Fruit fly (Drosophila melanogaster) whole organism, embryonic: ENCODE measurements around the gene CG42307.

Experiments used
- BtbVII ChIP-seq: fragments of 200-800 bp; sonication (Bioruptor generic); optimal IDR thresholded peaks from 3 replicates; lab custom pipeline; 2017; ENCODE audit warnings: missing biosample characterization, mild to moderate bottlenecking, missing genetic modification characterization
- CG10274 ChIP-seq: fragments of 200-800 bp; sonication (Bioruptor generic); optimal IDR thresholded peaks from 3 replicates; lab custom pipeline; 2017; ENCODE audit warnings: missing biosample characterization, mild to moderate bottlenecking, missing genetic modification characterization
- CG10321 ChIP-seq: fragments of 200-800 bp; sonication (Bioruptor generic); IDR thresholded peaks from 2 replicates; pipeline ENCODE4 v1.3.6; 2022; ENCODE audit warnings: missing biosample characterization, missing genetic modification characterization
- CG10959 ChIP-seq: fragments of 200-800 bp; sonication (Bioruptor generic); IDR thresholded peaks from 2 replicates; pipeline ENCODE4 v1.3.6; 2022; ENCODE audit warnings: missing biosample characterization, missing genetic modification characterization
- CG11456 ChIP-seq: fragments of 200-800 bp; sonication (Bioruptor generic); IDR thresholded peaks from 3 replicates; pipeline ENCODE4 v1.3.6; 2022; ENCODE audit warnings: missing biosample characterization, missing genetic modification characterization
- CG12299 ChIP-seq: fragments of 200-800 bp; sonication (Bioruptor generic); optimal IDR thresholded peaks from 2 replicates; lab custom pipeline; 2018; ENCODE audit warnings: missing biosample characterization, mild to moderate bottlenecking, missing genetic modification characterization
- CG12659 ChIP-seq: fragments of 200-800 bp; sonication (Bioruptor generic); optimal IDR thresholded peaks from 3 replicates; lab custom pipeline; 2017; ENCODE audit warnings: mild to moderate bottlenecking, missing biosample characterization, missing genetic modification reagents, missing genetic modification characterization
- CG12942 ChIP-seq: fragments of 200-800 bp; sonication (Bioruptor generic); optimal IDR thresholded peaks from 3 replicates; lab custom pipeline; 2016; ENCODE audit warnings: missing biosample characterization, missing genetic modification characterization
- CG14441 ChIP-seq: fragments of 200-800 bp; sonication (Bioruptor generic); IDR thresholded peaks from 2 replicates; pipeline ENCODE4 v1.3.6; 2022; ENCODE audit warnings: missing biosample characterization, missing genetic modification characterization
- CG1529 ChIP-seq: fragments of 200-800 bp; sonication (Bioruptor generic); optimal IDR thresholded peaks from 3 replicates; lab custom pipeline; 2018; ENCODE audit warnings: missing biosample characterization, missing genetic modification characterization
- CG17328 ChIP-seq: fragments of 200-800 bp; sonication (Bioruptor generic); IDR thresholded peaks from 2 replicates; pipeline ENCODE4 v1.3.6; 2022; ENCODE audit warnings: missing biosample characterization, missing genetic modification characterization
- CG17361 ChIP-seq: fragments of 200-800 bp; sonication (Bioruptor generic); IDR thresholded peaks from 3 replicates; pipeline ENCODE4 v1.3.6; 2022; ENCODE audit warnings: missing biosample characterization, missing genetic modification characterization
- CG17568 ChIP-seq: fragments of 200-800 bp; sonication (Bioruptor generic); optimal IDR thresholded peaks from 2 replicates; lab custom pipeline; 2018; ENCODE audit warnings: missing biosample characterization, mild to moderate bottlenecking, missing genetic modification characterization, moderate library complexity
- CG1832 ChIP-seq: fragments of 200-800 bp; sonication (Bioruptor generic); optimal IDR thresholded peaks from 2 replicates; lab custom pipeline; 2017; ENCODE audit warnings: missing biosample characterization, mild to moderate bottlenecking, missing genetic modification characterization, inconsistent platforms
- CG2199 ChIP-seq: fragments of 200-800 bp; sonication (Bioruptor generic); IDR thresholded peaks from 3 replicates; pipeline ENCODE4 v1.3.6; 2022; ENCODE audit warnings: missing biosample characterization, missing genetic modification characterization
- CG3847 ChIP-seq: fragments of 200-800 bp; sonication (Bioruptor generic); IDR thresholded peaks from 2 replicates; pipeline ENCODE4 v1.3.6; 2022; ENCODE audit warnings: missing biosample characterization, missing genetic modification characterization
- CG7745 ChIP-seq: fragments of 200-800 bp; sonication (Bioruptor generic); optimal IDR thresholded peaks from 2 replicates; lab custom pipeline; 2018; ENCODE audit warnings: missing biosample characterization, mild to moderate bottlenecking, missing genetic modification characterization, moderate library complexity
- CG7963 ChIP-seq: fragments of 200-800 bp; sonication (Bioruptor generic); IDR thresholded peaks from 3 replicates; pipeline ENCODE4 v1.3.6; 2022; ENCODE audit warnings: missing biosample characterization, missing genetic modification characterization; ENCODE audit not compliant: partially characterized antibody
- CG8388 ChIP-seq: fragments of 200-800 bp; sonication (Bioruptor generic); optimal IDR thresholded peaks from 2 replicates; lab custom pipeline; 2019; ENCODE audit warnings: missing biosample characterization, mild to moderate bottlenecking, missing genetic modification characterization, moderate library complexity
- CG9797 ChIP-seq: fragments of 200-800 bp; sonication (Bioruptor generic); optimal IDR thresholded peaks from 3 replicates; lab custom pipeline; 2018; ENCODE audit warnings: missing biosample characterization, mild to moderate bottlenecking, missing genetic modification characterization
- Dbx ChIP-seq: fragments of 200-800 bp; sonication (Bioruptor generic); IDR thresholded peaks from 3 replicates; pipeline ENCODE4 v1.3.6; 2022; ENCODE audit warnings: missing biosample characterization, missing genetic modification characterization
- Deaf1 ChIP-seq: fragments of 200-800 bp; optimal IDR thresholded peaks from 3 replicates; lab custom pipeline; 2019; ENCODE audit warnings: missing biosample characterization, mild to moderate bottlenecking, missing genetic modification characterization, moderate library complexity
- Drgx ChIP-seq: fragments of 200-800 bp; sonication (Bioruptor generic); IDR thresholded peaks from 2 replicates; pipeline ENCODE4 v1.3.6; 2022; ENCODE audit warnings: missing biosample characterization, missing genetic modification characterization
- Fer3 ChIP-seq: fragments of 200-800 bp; sonication (Bioruptor generic); optimal IDR thresholded peaks from 2 replicates; lab custom pipeline; 2018; ENCODE audit warnings: missing biosample characterization, mild to moderate bottlenecking, missing genetic modification characterization, moderate library complexity
- Gsc ChIP-seq: fragments of 200-800 bp; sonication (Bioruptor generic); IDR thresholded peaks from 2 replicates; pipeline ENCODE4 v1.3.6; 2022; ENCODE audit warnings: missing biosample characterization, missing genetic modification characterization
- NC2α ChIP-seq: fragments of 200-800 bp; sonication (Bioruptor generic); optimal IDR thresholded peaks from 2 replicates; lab custom pipeline; 2016; ENCODE audit warnings: missing biosample characterization, missing genetic modification characterization
- Sry-β ChIP-seq: fragments of 200-800 bp; sonication (Bioruptor generic); optimal IDR thresholded peaks from 2 replicates; lab custom pipeline; 2018; ENCODE audit warnings: missing biosample characterization, mild to moderate bottlenecking, missing genetic modification characterization, moderate library complexity
- Sry-δ ChIP-seq: fragments of 200-800 bp; sonication (Bioruptor generic); optimal IDR thresholded peaks from 2 replicates; lab custom pipeline; 2016; ENCODE audit warnings: missing biosample characterization, missing genetic modification characterization
- YL-1 ChIP-seq: fragments of 200-800 bp; sonication (Bioruptor generic); optimal IDR thresholded peaks from 3 replicates; lab custom pipeline; 2017; ENCODE audit warnings: missing biosample characterization, mild to moderate bottlenecking, missing genetic modification characterization
- aop ChIP-seq: fragments of 200-800 bp; sonication (Bioruptor generic); IDR thresholded peaks from 2 replicates; pipeline ENCODE4 v1.3.6; 2022; ENCODE audit warnings: missing biosample characterization, missing genetic modification characterization
- ase ChIP-seq: fragments of 200-800 bp; sonication (Bioruptor generic); IDR thresholded peaks from 3 replicates; pipeline ENCODE4 v1.3.6; 2022; ENCODE audit warnings: missing biosample characterization, missing genetic modification characterization
- chn ChIP-seq: fragments of 200-800 bp; sonication (Bioruptor generic); optimal IDR thresholded peaks from 2 replicates; lab custom pipeline; 2016; ENCODE audit warnings: missing biosample characterization, missing genetic modification characterization
- en ChIP-seq: fragments of 200-800 bp; sonication (Bioruptor generic); optimal IDR thresholded peaks from 2 replicates; lab custom pipeline; 2016; ENCODE audit warnings: missing biosample characterization, missing genetic modification characterization
- eve ChIP-seq, 2 experiments: fragments of >200 bp; optimal IDR thresholded peaks; 2 replicates each; lab custom pipeline; 2017; ENCODE audit warnings: missing biosample characterization in 2 of 2, missing genetic modification characterization in 2 of 2
- exex ChIP-seq: fragments of 200-800 bp; sonication (Bioruptor generic); optimal IDR thresholded peaks from 4 replicates; lab custom pipeline; 2018; ENCODE audit warnings: missing biosample characterization, mild to moderate bottlenecking, missing genetic modification characterization, moderate library complexity
- gem ChIP-seq: fragments of 200-800 bp; sonication (Bioruptor generic); optimal IDR thresholded peaks from 2 replicates; lab custom pipeline; 2019; ENCODE audit warnings: missing biosample characterization, mild to moderate bottlenecking, missing genetic modification characterization, moderate library complexity
- gro ChIP-seq: fragments of 200-800 bp; sonication (Bioruptor generic); optimal IDR thresholded peaks from 2 replicates; lab custom pipeline; 2016; ENCODE audit warnings: missing biosample characterization, missing genetic modification characterization
- gsb-n ChIP-seq: fragments of 200-800 bp; sonication (Bioruptor generic); optimal IDR thresholded peaks from 3 replicates; lab custom pipeline; 2018; ENCODE audit warnings: missing biosample characterization, mild to moderate bottlenecking, missing genetic modification characterization
- hth ChIP-seq: fragments of >200 bp; optimal IDR thresholded peaks from 2 replicates; lab custom pipeline; 2017; ENCODE audit warnings: inconsistent platforms
- kay ChIP-seq: fragments of 200-800 bp; sonication (Bioruptor generic); optimal IDR thresholded peaks from 2 replicates; lab custom pipeline; 2016; ENCODE audit warnings: missing biosample characterization, missing genetic modification characterization
- lov ChIP-seq, 2 experiments: fragments of 200-800 bp in 1 of 2; fragments of >200 bp in 1 of 2; sonication (Bioruptor generic) in 1 of 2; IDR thresholded peaks in 1 of 2; optimal IDR thresholded peaks in 1 of 2; 2 replicates in 1 of 2; 3 replicates in 1 of 2; pipeline versions ENCODE4 v1.3.6 to Lab custom; 2017 to 2022; ENCODE audit warnings: missing biosample characterization in 1 of 2, missing genetic modification characterization in 1 of 2
- psq ChIP-seq: fragments of 200-800 bp; sonication (Bioruptor generic); optimal IDR thresholded peaks from 2 replicates; lab custom pipeline; 2017; ENCODE audit warnings: missing biosample characterization, missing genetic modification characterization
- pzg ChIP-seq: fragments of 200-800 bp; sonication (Bioruptor generic); optimal IDR thresholded peaks from 3 replicates; lab custom pipeline; 2018; ENCODE audit warnings: missing biosample characterization, mild to moderate bottlenecking, missing genetic modification characterization, moderate library complexity
- ranshi ChIP-seq: fragments of 200-800 bp; sonication (Bioruptor generic); IDR thresholded peaks from 2 replicates; pipeline ENCODE4 v1.3.6; 2022; ENCODE audit warnings: missing biosample characterization, missing genetic modification characterization
- sd ChIP-seq: fragments of 200-800 bp; sonication (Bioruptor generic); optimal IDR thresholded peaks from 3 replicates; lab custom pipeline; 2018; ENCODE audit warnings: missing biosample characterization, mild to moderate bottlenecking, missing genetic modification characterization, moderate library complexity
- sug ChIP-seq: fragments of 200-800 bp; optimal IDR thresholded peaks from 2 replicates; lab custom pipeline; 2019; ENCODE audit warnings: missing biosample characterization, mild to moderate bottlenecking, missing genetic modification characterization, moderate library complexity
- tap ChIP-seq: fragments of 200-800 bp; optimal IDR thresholded peaks from 3 replicates; lab custom pipeline; 2019; ENCODE audit warnings: missing biosample characterization, mild to moderate bottlenecking, missing genetic modification characterization, moderate library complexity
- wor ChIP-seq: fragments of 200-800 bp; sonication (Bioruptor generic); IDR thresholded peaks from 2 replicates; pipeline ENCODE4 v1.3.6; 2022; ENCODE audit warnings: missing biosample characterization, missing genetic modification characterization

Gene CG42307

dm6 chr3L:7376830-7377229, 47.9 kb downstream of the CG42307 start (continued):
- TF ChIP-seq tap (tag; lab: Kevin White, UChicago) (no peak), sug (peak; percentile 29), BtbVII (GFP tag; lab: Kevin White, UChicago) (peak; percentile 44), CG10321 (GFP tag; lab: Robert Waterston, UW) (no peak), CG17328 (GFP tag; lab: Robert Waterston, UW) (no peak), CG17361 (GFP tag; lab: Robert Waterston, UW) (no peak), ranshi (GFP tag; lab: Robert Waterston, UW) (no peak), kay (no peak), CG8388 (no peak)

dm6 chr3L:7380395-7380794, 51.5 kb downstream of the CG42307 start:
- TF ChIP-seq Dbx (GFP tag; lab: Robert Waterston, UW), result 0 out of 3 replicates have a peak, but pooled peaks have one; percentile 16
- peak; percentile 4 for TF ChIP-seq exex (tag; lab: Kevin White, UChicago)
- TF ChIP-seq wor (GFP tag; lab: Robert Waterston, UW), result no peak
- TF ChIP-seq sug, result peak; percentile 30

dm6 chr3L:7381359-7381976, 52.5 kb downstream of the CG42307 start, which contains the start of the genes SMSr and smid:
Gene SMSr (minus strand): TSS chr3L:7381474.
Gene smid (plus strand): TSS chr3L:7381614.
- TF ChIP-seq CG10959, result no peak
- TF ChIP-seq hth, result no peak
- TF ChIP-seq CG1529 (GFP tag; lab: Kevin White, UChicago), result peak; percentile 57
- TF ChIP-seq CG14441 (GFP tag; lab: Robert Waterston, UW), result peak; percentile 44
- TF ChIP-seq NC2α (GFP tag; lab: Kevin White, UChicago), result no peak
- TF ChIP-seq CG11456 (GFP tag; lab: Robert Waterston, UW), result no peak
- TF ChIP-seq YL-1 (GFP tag; lab: Kevin White, UChicago), result peak; percentile 78
- no peak for TF ChIP-seq CG2199
- peak; percentile 80 for TF ChIP-seq CG1832 (GFP tag; lab: Kevin White, UChicago)
- TF ChIP-seq Deaf1 (tag; lab: Kevin White, UChicago), result peak; percentile 72
- TF ChIP-seq Drgx, result no peak
- TF ChIP-seq psq, result no peak
- no peak for TF ChIP-seq CG12299
- no peak for TF ChIP-seq eve (GFP tag; optimal IDR thresholded peaks at IDR 0.05; lab: Kevin White, UChicago)
- TF ChIP-seq gem (tag; lab: Kevin White, UChicago), result peak; percentile 82
- TF ChIP-seq Sry-β, result peak; percentile 25
- TF ChIP-seq en (GFP tag; lab: Kevin White, UChicago), result no peak
- peak; percentile 54 for TF ChIP-seq chn (GFP tag; lab: Kevin White, UChicago)
- TF ChIP-seq lov (optimal IDR thresholded peaks at IDR 0.05; lab: Kevin White, UChicago), result no peak
- no peak for TF ChIP-seq lov (GFP tag; IDR thresholded peaks at IDR 0.05; lab: Robert Waterston, UW)
- TF ChIP-seq CG7745 (tag; lab: Kevin White, UChicago), result no peak
- peak; percentile 65 for TF ChIP-seq gsb-n (tag; lab: Kevin White, UChicago)
- peak; percentile 71 for TF ChIP-seq CG12659 (GFP tag; lab: Kevin White, UChicago)
- TF ChIP-seq CG3847 (GFP tag; lab: Robert Waterston, UW), result peak; percentile 47; the same call in 1 of the 2 replicates
- no peak for TF ChIP-seq Gsc (GFP tag; lab: Robert Waterston, UW)
- no peak for TF ChIP-seq aop (GFP tag; lab: Robert Waterston, UW)
- TF ChIP-seq CG7963 (GFP tag; lab: Robert Waterston, UW), result peak; percentile 62; the same call in 2 of the 3 replicates
- TF ChIP-seq CG10274 (GFP tag; lab: Kevin White, UChicago), result no peak
- no peak for TF ChIP-seq CG17568 (GFP tag; lab: Kevin White, UChicago)
- 0 out of 3 replicates have a peak, but pooled peaks have one; percentile 42 for TF ChIP-seq ase (GFP tag; lab: Robert Waterston, UW)
- TF ChIP-seq sd (tag; lab: Kevin White, UChicago), result peak; percentile 68
- peak; percentile 77 for TF ChIP-seq Sry-δ (GFP tag; lab: Kevin White, UChicago)
- TF ChIP-seq CG9797 (GFP tag; lab: Kevin White, UChicago), result peak; percentile 42
- TF ChIP-seq Fer3 (tag; lab: Kevin White, UChicago), result peak; percentile 39
- peak; percentile 54 for TF ChIP-seq CG12942 (GFP tag; lab: Kevin White, UChicago)
- TF ChIP-seq pzg, result peak; percentile 73
- TF ChIP-seq gro (GFP tag; lab: Kevin White, UChicago), result no peak
